Worm (Caenorhabditis elegans): ENCODE measurements around the gene Y57G11C.8.
A peak's percentile ranks its signal among the peaks of the same experiment; 100 is the strongest.

Gene Y57G11C.8

ce11 chrIV:14822267-14822666 is 40.6 kb downstream of the Y57G11C.8 start:
- TF ChIP-seq ceh-30 (tag; optimal IDR thresholded peaks at IDR 0.05) (no peak), ama-1 (optimal IDR thresholded peaks at IDR 0.05) (peak; percentile 80), hlh-8 (tag; optimal IDR thresholded peaks at IDR 0.05) (no peak), unc-86 (tag; optimal IDR thresholded peaks at IDR 0.05) (no peak)

- TF ChIP-seq C08G9.2 (tag; optimal IDR thresholded peaks at IDR 0.05): no peak
- TF ChIP-seq ahr-1 (tag; optimal IDR thresholded peaks at IDR 0.05): no peak
- no peak for TF ChIP-seq unc-42 (tag; optimal IDR thresholded peaks at IDR 0.05)
- no peak for TF ChIP-seq hlh-15 (tag; optimal IDR thresholded peaks at IDR 0.05)
- no peak for TF ChIP-seq fkh-10 (GFP tag; optimal IDR thresholded peaks at IDR 0.05)
- no peak for TF ChIP-seq pag-3 (tag; optimal IDR thresholded peaks at IDR 0.05; ENCODE audit: borderline replicate concordance)
- TF ChIP-seq fkh-6 (tag; optimal IDR thresholded peaks at IDR 0.05): no peak
- TF ChIP-seq ceh-6 (GFP tag; optimal IDR thresholded peaks at IDR 0.05): no peak
- TF ChIP-seq F13H6.1 (tag; optimal IDR thresholded peaks at IDR 0.05): no peak
Measured at ce11 chrIV:14824201-14824600, 42.6 kb downstream of the Y57G11C.8 start.

ce11 chrIV:14824878-14825352 is 43.3 kb downstream of the Y57G11C.8 start, which contains the start of gene sec-61.A:
Gene sec-61.A (minus strand): TSS chrIV:14825264.
- TF ChIP-seq hlh-15 (tag; optimal IDR thresholded peaks at IDR 0.05) (no peak), K09A11.1 (tag; optimal IDR thresholded peaks at IDR 0.05; ENCODE audit: insufficient read depth) (peak; percentile 56), madf-2 (tag; optimal IDR thresholded peaks at IDR 0.05) (peak; percentile 20), dve-1 (tag; optimal IDR thresholded peaks at IDR 0.05) (no peak), unc-42 (tag; optimal IDR thresholded peaks at IDR 0.05) (peak; percentile 72), ref-2 (tag; optimal IDR thresholded peaks at IDR 0.05) (peak; percentile 87), ceh-18 (tag; optimal IDR thresholded peaks at IDR 0.05) (peak; percentile 55), hlh-8 (tag; optimal IDR thresholded peaks at IDR 0.05) (peak; percentile 5), ceh-34 (tag; optimal IDR thresholded peaks at IDR 0.05) (peak; percentile 63), unc-3 (GFP tag; conservative IDR thresholded peaks at IDR 0.05) (no peak), unc-3 (tag; optimal IDR thresholded peaks at IDR 0.05) (peak; percentile 15), npax-4 (tag; optimal IDR thresholded peaks at IDR 0.05) (no peak), tbx-7 (tag; optimal IDR thresholded peaks at IDR 0.05) (peak; percentile 29), pax-1 (tag; optimal IDR thresholded peaks at IDR 0.05) (peak; percentile 48), hlh-30 (tag; optimal IDR thresholded peaks at IDR 0.05; ENCODE audit: insufficient read depth) (peak; percentile 71), unc-55 (GFP tag; optimal IDR thresholded peaks at IDR 0.05) (peak; percentile 9), lim-6 (tag; optimal IDR thresholded peaks at IDR 0.05) (no peak), nhr-232 (tag; optimal IDR thresholded peaks at IDR 0.05) (no peak), ets-4 (tag; optimal IDR thresholded peaks at IDR 0.05) (peak; percentile 7), pros-1 (tag; optimal IDR thresholded peaks at IDR 0.05) (no peak), C38D4.7 (GFP tag; optimal IDR thresholded peaks at IDR 0.05) (no peak), ztf-16 (tag; optimal IDR thresholded peaks at IDR 0.05) (peak; percentile 6), nfya-1 (tag; optimal IDR thresholded peaks at IDR 0.05) (peak; percentile 83), elt-2 (tag; optimal IDR thresholded peaks at IDR 0.05) (peak; percentile 43), ceh-48 (tag; optimal IDR thresholded peaks at IDR 0.05) (no peak), ceh-31 (tag; optimal IDR thresholded peaks at IDR 0.05) (peak; percentile 66), zip-5 (tag; optimal IDR thresholded peaks at IDR 0.05) (no peak), tbx-2 (tag; optimal IDR thresholded peaks at IDR 0.05) (peak; percentile 77)

ce11 chrIV:14825379-14825778 is 43.7 kb downstream of the Y57G11C.8 start, which contains the start of gene rps-18:
Gene rps-18 (plus strand): TSS chrIV:14825679.
- no peak for TF ChIP-seq ceh-34 (tag; optimal IDR thresholded peaks at IDR 0.05)
- TF ChIP-seq fax-1 (tag; optimal IDR thresholded peaks at IDR 0.05): no peak
- no peak for TF ChIP-seq C08G9.2 (tag; optimal IDR thresholded peaks at IDR 0.05)
- no peak for TF ChIP-seq pat-9 (tag; optimal IDR thresholded peaks at IDR 0.05)
